Worm (Caenorhabditis elegans) whole organism, young adult: ENCODE measurements around the gene slc-46A.
A peak's percentile ranks its signal among the peaks of the same experiment; 100 is the strongest.

Experiments used
- C17E4.6 ChIP-seq: fragments of 200-800 bp; sonication (Bioruptor generic); IDR thresholded peaks from 2 replicates; pipeline ENCODE4 v1.3.6; 2022; ENCODE audit warnings: missing genetic modification reagents, missing genetic modification characterization, missing compliant biosample characterization
- D2030.7 ChIP-seq: fragments of 200-800 bp; sonication (Bioruptor generic); IDR thresholded peaks from 2 replicates; pipeline ENCODE4 v1.3.6; 2022; ENCODE audit warnings: missing genetic modification reagents, missing genetic modification characterization, missing compliant biosample characterization
- F49E8.2 ChIP-seq: sonication (generic microtip); optimal IDR thresholded peaks from 3 replicates; lab custom pipeline; 2017; ENCODE audit warnings: missing genetic modification characterization, mild to moderate bottlenecking, missing compliant biosample characterization, antibody characterized with exemption, moderate library complexity; ENCODE audit not compliant: insufficient read depth
- F57C9.4 ChIP-seq: sonication (generic microtip); optimal IDR thresholded peaks from 2 replicates; lab custom pipeline; 2017; ENCODE audit warnings: mild to moderate bottlenecking, missing genetic modification characterization, missing compliant biosample characterization
- K11D2.4 ChIP-seq: fragments of 200-800 bp; sonication (Bioruptor generic); IDR thresholded peaks from 2 replicates; pipeline ENCODE4 v1.3.6; 2022; ENCODE audit warnings: missing genetic modification reagents, missing genetic modification characterization, missing compliant biosample characterization
- K12H6.12 ChIP-seq: fragments of 200-800 bp; sonication (Bioruptor generic); optimal IDR thresholded peaks from 2 replicates; lab custom pipeline; 2018; ENCODE audit warnings: mild to moderate bottlenecking, missing genetic modification characterization, missing compliant biosample characterization
- T26A5.8 ChIP-seq: sonication (generic microtip); optimal IDR thresholded peaks from 2 replicates; lab custom pipeline; 2016; ENCODE audit warnings: missing genetic modification characterization, missing compliant biosample characterization
- Y67H2A.10 ChIP-seq: fragments of 200-800 bp; sonication (Bioruptor generic); conservative IDR thresholded peaks from 2 replicates; pipeline ENCODE4 v1.3.6; 2022; ENCODE audit warnings: missing genetic modification reagents, missing genetic modification characterization, missing compliant biosample characterization
- Y95B8A.8 ChIP-seq: fragments of 200-800 bp; sonication (Bioruptor generic); IDR thresholded peaks from 2 replicates; pipeline ENCODE4 v1.3.6; 2022; ENCODE audit warnings: missing genetic modification reagents, missing genetic modification characterization, missing compliant biosample characterization
- ama-1 ChIP-seq, 3 experiments: fragments of 150-350 bp in 1 of 3; sonication (generic microtip) in 2 of 3; optimal IDR thresholded peaks; 2 replicates each; lab custom pipeline; 2014 to 2018; ENCODE audit warnings: missing biosample characterization in 2 of 3, missing genetic modification characterization in 2 of 3, missing genetic modification reagents in 2 of 3
- athp-1 ChIP-seq: sonication (generic microtip); optimal IDR thresholded peaks from 2 replicates; lab custom pipeline; 2017; ENCODE audit warnings: mild to moderate bottlenecking, missing genetic modification characterization, missing compliant biosample characterization
- attf-3 ChIP-seq: fragments of 200-800 bp; sonication (Bioruptor generic); conservative IDR thresholded peaks from 2 replicates; pipeline ENCODE4 v1.3.6; 2022; ENCODE audit warnings: missing genetic modification reagents, missing genetic modification characterization, missing compliant biosample characterization
- attf-5 ChIP-seq: fragments of 200-800 bp; sonication (Bioruptor generic); optimal IDR thresholded peaks from 2 replicates; lab custom pipeline; 2018; ENCODE audit warnings: mild to moderate bottlenecking, missing genetic modification characterization, missing compliant biosample characterization
- attf-6 ChIP-seq: fragments of 200-800 bp; sonication (Bioruptor generic); IDR thresholded peaks from 2 replicates; pipeline ENCODE4 v1.3.6; 2022; ENCODE audit warnings: missing genetic modification reagents, missing genetic modification characterization, missing compliant biosample characterization
- ceh-27 ChIP-seq: fragments of 200-800 bp; sonication (Bioruptor generic); optimal IDR thresholded peaks from 2 replicates; lab custom pipeline; 2018; ENCODE audit warnings: mild to moderate bottlenecking, missing genetic modification characterization, moderate library complexity, missing compliant biosample characterization
- ceh-58 ChIP-seq: fragments of 200-800 bp; sonication (Bioruptor generic); IDR thresholded peaks from 2 replicates; pipeline ENCODE4 v1.3.6; 2022; ENCODE audit warnings: missing genetic modification characterization, missing compliant biosample characterization
- dox-1 ChIP-seq: fragments of 200-800 bp; sonication (Bioruptor generic); IDR thresholded peaks from 2 replicates; pipeline ENCODE4 v1.3.6; 2022; ENCODE audit warnings: missing genetic modification reagents, missing genetic modification characterization, missing compliant biosample characterization
- egl-18 ChIP-seq: fragments of 200-800 bp; sonication (Bioruptor generic); IDR thresholded peaks from 2 replicates; pipeline ENCODE4 v1.3.6; 2022; ENCODE audit warnings: missing genetic modification reagents, missing genetic modification characterization, missing compliant biosample characterization
- egrh-3 ChIP-seq: fragments of 200-800 bp; sonication (Bioruptor generic); IDR thresholded peaks from 2 replicates; pipeline ENCODE4 v1.3.6; 2022; ENCODE audit warnings: missing genetic modification reagents, missing genetic modification characterization, missing compliant biosample characterization
- ekl-4 ChIP-seq: fragments of 200-800 bp; sonication (Bioruptor generic); IDR thresholded peaks from 2 replicates; pipeline ENCODE4 v1.3.6; 2022; ENCODE audit warnings: missing genetic modification reagents, missing genetic modification characterization, missing compliant biosample characterization
- him-1 ChIP-seq: sonication (generic microtip); optimal IDR thresholded peaks from 2 replicates; lab custom pipeline; 2016; ENCODE audit warnings: missing genotype, missing genetic modification reagents, missing genetic modification characterization, missing compliant biosample characterization
- hlh-26 ChIP-seq: fragments of 200-800 bp; sonication (Bioruptor generic); conservative IDR thresholded peaks from 2 replicates; pipeline ENCODE4 v1.3.6; 2022; ENCODE audit warnings: missing genetic modification reagents, missing genetic modification characterization, missing compliant biosample characterization
- let-526 ChIP-seq: fragments of 200-800 bp; sonication (Bioruptor generic); IDR thresholded peaks from 2 replicates; pipeline ENCODE4 v1.3.6; 2022; ENCODE audit warnings: missing genetic modification reagents, missing genetic modification characterization, missing compliant biosample characterization
- lin-40 ChIP-seq: sonication (generic microtip); optimal IDR thresholded peaks from 2 replicates; lab custom pipeline; 2016; ENCODE audit warnings: missing genetic modification characterization, mild to moderate bottlenecking, missing compliant biosample characterization, missing genotype, missing genetic modification reagents
- madf-3 ChIP-seq: fragments of 200-800 bp; sonication (Bioruptor generic); IDR thresholded peaks from 2 replicates; pipeline ENCODE4 v1.3.6; 2022; ENCODE audit warnings: missing genetic modification reagents, missing genetic modification characterization, missing compliant biosample characterization
- mel-28 ChIP-seq: sonication (generic microtip); optimal IDR thresholded peaks from 2 replicates; lab custom pipeline; 2016; ENCODE audit warnings: borderline replicate concordance, mild to moderate bottlenecking, missing genetic modification characterization, missing compliant biosample characterization
- mxl-1 ChIP-seq: sonication (generic microtip); optimal IDR thresholded peaks from 2 replicates; lab custom pipeline; 2016; ENCODE audit warnings: missing genetic modification characterization, missing compliant biosample characterization
- nfya-2 ChIP-seq: fragments of 200-800 bp; sonication (Bioruptor generic); IDR thresholded peaks from 2 replicates; pipeline ENCODE4 v1.3.6; 2022; ENCODE audit warnings: missing genetic modification reagents, missing genetic modification characterization, missing compliant biosample characterization
- nhr-179 ChIP-seq: sonication (generic microtip); optimal IDR thresholded peaks from 2 replicates; lab custom pipeline; 2016; ENCODE audit warnings: mild to moderate bottlenecking, missing genetic modification characterization, missing compliant biosample characterization
- pha-4 ChIP-seq: fragments of 150-350 bp; sonication (generic microtip); optimal IDR thresholded peaks from 2 replicates; lab custom pipeline; 2014; ENCODE audit warnings: missing biosample characterization, missing genetic modification reagents, missing genetic modification characterization
- sea-2 ChIP-seq: fragments of 200-800 bp; sonication (Bioruptor generic); IDR thresholded peaks from 2 replicates; pipeline ENCODE4 v1.3.6; 2022; ENCODE audit warnings: missing genetic modification characterization, missing compliant biosample characterization
- snpc-3.4 ChIP-seq: sonication (generic microtip); optimal IDR thresholded peaks from 2 replicates; lab custom pipeline; 2017; ENCODE audit warnings: missing genetic modification characterization, mild to moderate bottlenecking, missing compliant biosample characterization, antibody characterized with exemption, moderate library complexity, missing genotype, missing genetic modification reagents
- snpc-4 ChIP-seq, 5 experiments: fragments of 150-350 bp in 1 of 5; sonication (generic microtip) in 4 of 5; optimal IDR thresholded peaks; 2 replicates each; lab custom pipeline; 2014 to 2018; ENCODE audit warnings: missing genetic modification characterization in 5 of 5, missing biosample characterization in 3 of 5, antibody characterized with exemption in 2 of 5, mild to moderate bottlenecking in 2 of 5, missing compliant biosample characterization in 2 of 5, missing genotype in 2 of 5, moderate library complexity in 2 of 5, missing genetic modification reagents in 1 of 5
- tbp1 ChIP-seq: fragments of 200-800 bp; sonication (Bioruptor generic); optimal IDR thresholded peaks from 2 replicates; lab custom pipeline; 2018; ENCODE audit warnings: mild to moderate bottlenecking, missing genetic modification characterization, missing compliant biosample characterization
- ztf-18 ChIP-seq: sonication (generic microtip); optimal IDR thresholded peaks from 2 replicates; lab custom pipeline; 2016; ENCODE audit warnings: missing genotype, mild to moderate bottlenecking, missing genetic modification characterization, missing compliant biosample characterization

Gene slc-46A

DNA sequence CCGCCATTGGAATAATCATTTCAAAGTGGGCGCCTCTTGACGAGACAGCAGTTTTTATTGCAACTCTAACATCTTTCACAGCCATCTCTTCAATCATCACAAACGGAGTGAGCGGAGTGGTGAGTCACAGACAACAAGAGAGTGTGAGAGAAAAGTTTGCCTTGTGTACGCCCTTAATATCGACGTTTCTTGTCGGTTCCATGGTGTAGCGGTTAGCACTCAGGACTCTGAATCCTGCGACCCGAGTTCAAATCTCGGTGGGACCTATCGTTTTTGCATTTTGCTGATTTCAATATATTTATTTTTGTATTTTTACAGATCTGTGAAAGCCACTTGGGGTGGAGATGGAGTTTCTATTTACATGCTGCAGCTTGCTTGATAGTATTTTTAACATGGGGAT, 15.5 kb downstream of the slc-46A start (continued):
- TF ChIP-seq K11D2.4 (GFP tag; lab: Robert Waterston, UW) (peak; percentile 69; the same call in 1 of the 2 replicates), D2030.7 (no peak), ama-1 (optimal IDR thresholded peaks at IDR 0.05; lab: Kevin White, UChicago) (no peak), ama-1 (GFP tag; optimal IDR thresholded peaks at IDR 0.05; lab: Kevin White, UChicago) (peak in 1 of 2 experiments; percentile 66), athp-1 (peak; percentile 31), hlh-26 (no peak), Y67H2A.10 (GFP tag; lab: Robert Waterston, UW) (no peak), ekl-4 (GFP tag; lab: Robert Waterston, UW) (no peak), ceh-58 (GFP tag; lab: Robert Waterston, UW) (no peak), attf-5 (GFP tag; lab: Kevin White, UChicago) (peak; percentile 27), F57C9.4 (tag; lab: Kevin White, UChicago) (no peak), ztf-18 (tag; lab: Kevin White, UChicago) (peak; percentile 55), dox-1 (GFP tag; lab: Robert Waterston, UW) (no peak; the same call in 1 of the 2 replicates), F49E8.2 (no peak), mel-28 (tag; lab: Kevin White, UChicago) (no peak), C17E4.6 (GFP tag; lab: Robert Waterston, UW) (no peak), let-526 (peak; percentile 81; the same call in 1 of the 2 replicates), him-1 (tag; lab: Kevin White, UChicago) (peak; percentile 53), lin-40 (tag; lab: Kevin White, UChicago) (peak; percentile 43), attf-6 (GFP tag; lab: Robert Waterston, UW) (peak; percentile 75), egl-18 (GFP tag; lab: Robert Waterston, UW) (no peak), egrh-3 (GFP tag; lab: Robert Waterston, UW) (no peak), nfya-2 (no peak), attf-3 (0 out of 2 replicates have a peak, but pooled peaks have one; percentile 33), tbp1 (GFP tag; lab: Kevin White, UChicago) (peak; percentile 96), pha-4 (no peak), T26A5.8 (tag; lab: Kevin White, UChicago) (no peak)

DNA sequence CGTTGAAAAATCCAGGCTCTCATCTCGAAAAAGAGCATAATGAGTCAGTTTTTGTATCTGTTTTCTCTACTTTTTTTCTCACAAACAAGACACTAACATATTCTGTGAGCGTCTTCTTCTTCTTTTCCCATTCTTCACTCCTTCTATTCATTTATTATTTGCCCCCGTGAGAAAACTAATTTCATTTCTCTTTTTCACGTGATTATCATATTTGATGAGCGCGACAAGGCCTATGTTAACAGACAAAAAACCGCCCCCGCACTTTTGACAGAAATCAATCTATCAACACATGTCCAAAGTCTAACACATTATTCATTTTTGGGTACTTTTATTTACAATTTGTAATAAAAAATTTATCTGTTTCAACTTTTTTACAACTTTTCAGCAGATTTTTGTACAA, 18.6 kb downstream of the slc-46A start:
- TF ChIP-seq ceh-27 (no peak), sea-2 (GFP tag; lab: Robert Waterston, UW) (no peak), snpc-3.4 (no peak), nhr-179 (tag; lab: Kevin White, UChicago) (no peak)

DNA sequence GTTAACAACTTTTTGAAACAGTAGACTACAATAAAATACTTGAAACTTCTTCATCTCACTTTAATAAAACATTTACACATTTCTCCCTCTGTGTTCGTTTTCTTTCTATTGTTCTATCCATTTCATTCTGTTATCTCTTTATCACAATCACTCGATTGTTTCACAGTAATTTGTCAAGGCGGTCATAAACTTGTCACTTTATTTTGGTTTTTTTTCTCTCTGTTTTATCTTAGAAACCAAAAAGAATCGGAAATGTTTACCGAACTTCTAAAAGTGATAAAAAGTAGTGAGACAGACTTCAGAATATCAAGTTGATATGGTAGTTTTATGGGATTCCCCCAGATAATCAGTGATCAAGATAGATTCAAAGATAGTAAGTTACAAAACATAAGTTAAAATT, 20.2 kb downstream of the slc-46A start, which contains the start of gene Y4C6B.2:
Gene Y4C6B.2, plus strand, starts transcription at position 320 of the 400 bp plus-strand sequence.
- TF ChIP-seq K12H6.12 (no peak), Y95B8A.8 (no peak), attf-5 (GFP tag; lab: Kevin White, UChicago) (no peak), mxl-1 (tag; lab: Kevin White, UChicago) (no peak), snpc-4 (GFP tag; optimal IDR thresholded peaks at IDR 0.05; lab: Kevin White, UChicago) (no peak), snpc-4 (tag; optimal IDR thresholded peaks at IDR 0.05; lab: Kevin White, UChicago) (no peak), nfya-2 (no peak), F57C9.4 (tag; lab: Kevin White, UChicago) (no peak), madf-3 (GFP tag; lab: Robert Waterston, UW) (no peak)
